In genomic region chrX:5591830-5592229, ce11 we compare ENCODE assay signal across 1 worm cellular context.
A peak's percentile ranks its signal among the peaks of the same experiment; 100 is the strongest.
TF ChIP-seq lines count a peak whose summit lies in the region.

No protein-coding gene starts in this region.

TF ChIP-seq in whole organism, L1 larva, 84 proteins besides CTCF, POLR2A, EP300 and RAD21 (continued from another document):
- TF ChIP-seq lir-3 (tag; optimal IDR thresholded peaks at IDR 0.05; lab: Kevin White, UChicago; ENCODE audit: poor library complexity) (no peak), nhr-12 (tag; optimal IDR thresholded peaks at IDR 0.05; lab: Kevin White, UChicago) (no peak), elt-3 (tag; optimal IDR thresholded peaks at IDR 0.05; lab: Kevin White, UChicago) (no peak), unc-130 (tag; optimal IDR thresholded peaks at IDR 0.05; lab: Kevin White, UChicago) (peak; percentile 71), nhr-19 (GFP tag; conservative IDR thresholded peaks at IDR 0.05; lab: Robert Waterston, UW) (peak; percentile 50), ama-1 (optimal IDR thresholded peaks at IDR 0.05; lab: Kevin White, UChicago) (no peak), irx-1 (tag; optimal IDR thresholded peaks at IDR 0.05; lab: Kevin White, UChicago) (no peak), nhr-11 (tag; optimal IDR thresholded peaks at IDR 0.05; lab: Kevin White, UChicago) (no peak), C16A3.4 (tag; optimal IDR thresholded peaks at IDR 0.05; lab: Kevin White, UChicago) (no peak), sptf-1 (tag; optimal IDR thresholded peaks at IDR 0.05; lab: Kevin White, UChicago) (no peak), fkh-8 (tag; optimal IDR thresholded peaks at IDR 0.05; lab: Kevin White, UChicago) (peak; percentile 29), C34B4.2 (tag; optimal IDR thresholded peaks at IDR 0.05; lab: Kevin White, UChicago) (no peak), zag-1 (tag; optimal IDR thresholded peaks at IDR 0.05; lab: Kevin White, UChicago) (no peak), nhr-84 (tag; optimal IDR thresholded peaks at IDR 0.05; lab: Kevin White, UChicago) (no peak), efl-1 (optimal IDR thresholded peaks at IDR 0.05; lab: Kevin White, UChicago) (peak in 1 of 2 experiments; percentile 32), efl-1 (GFP tag; optimal IDR thresholded peaks at IDR 0.05 in 1 of 2; lab: Kevin White, UChicago) (no peak), egl-13 (tag; optimal IDR thresholded peaks at IDR 0.05; lab: Kevin White, UChicago) (peak; percentile 47), dsc-1 (tag; optimal IDR thresholded peaks at IDR 0.05; lab: Kevin White, UChicago) (peak; percentile 49), aha-1 (tag; optimal IDR thresholded peaks at IDR 0.05; lab: Kevin White, UChicago) (no peak), nhr-71 (tag; optimal IDR thresholded peaks at IDR 0.05; lab: Kevin White, UChicago) (peak; percentile 76), sox-4 (tag; optimal IDR thresholded peaks at IDR 0.05; lab: Kevin White, UChicago) (no peak), rnt-1 (tag; optimal IDR thresholded peaks at IDR 0.05; lab: Kevin White, UChicago) (peak; percentile 64), Y116A8C.19 (tag; optimal IDR thresholded peaks at IDR 0.05; lab: Kevin White, UChicago; ENCODE audit: borderline replicate concordance) (no peak), efl-3 (GFP tag; optimal IDR thresholded peaks at IDR 0.05; lab: Kevin White, UChicago) (no peak), unc-86 (tag; optimal IDR thresholded peaks at IDR 0.05; lab: Kevin White, UChicago) (peak; percentile 61), nhr-85 (tag; lab: Kevin White, UChicago) (peak; percentile 47), ceh-63 (GFP tag; optimal IDR thresholded peaks at IDR 0.05; lab: Kevin White, UChicago) (no peak), nhr-20 (tag; optimal IDR thresholded peaks at IDR 0.05; lab: Kevin White, UChicago) (peak; percentile 56), unc-30 (tag; optimal IDR thresholded peaks at IDR 0.05; lab: Kevin White, UChicago) (no peak), unc-62 (GFP tag; optimal IDR thresholded peaks at IDR 0.05; lab: Kevin White, UChicago) (no peak), F16B12.6 (tag; optimal IDR thresholded peaks at IDR 0.05; lab: Kevin White, UChicago) (no peak), xbp-1 (tag; optimal IDR thresholded peaks at IDR 0.05; lab: Kevin White, UChicago) (peak; percentile 46), elt-2 (tag; optimal IDR thresholded peaks at IDR 0.05; lab: Kevin White, UChicago) (no peak), snu-23 (GFP tag; optimal IDR thresholded peaks at IDR 0.05; lab: Kevin White, UChicago) (peak; percentile 64), hpl-2 (GFP tag; optimal IDR thresholded peaks at IDR 0.05; lab: Kevin White, UChicago) (no peak), hlh-4 (tag; optimal IDR thresholded peaks at IDR 0.05; lab: Kevin White, UChicago) (no peak), tbx-2 (tag; optimal IDR thresholded peaks at IDR 0.05; lab: Kevin White, UChicago) (peak; percentile 54), lin-35 (GFP tag; optimal IDR thresholded peaks at IDR 0.05; lab: Kevin White, UChicago) (no peak), jun-1 (tag; optimal IDR thresholded peaks at IDR 0.05; lab: Kevin White, UChicago) (no peak), isw-1 (GFP tag; IDR thresholded peaks at IDR 0.05; lab: Robert Waterston, UW) (no peak), mdl-1 (tag; optimal IDR thresholded peaks at IDR 0.05; lab: Kevin White, UChicago) (peak in 1 of 2 experiments; percentile 36), pqm-1 (tag; optimal IDR thresholded peaks at IDR 0.05; lab: Kevin White, UChicago) (no peak), nhr-47 (tag; optimal IDR thresholded peaks at IDR 0.05; lab: Kevin White, UChicago) (peak; percentile 53), vab-15 (tag; optimal IDR thresholded peaks at IDR 0.05; lab: Kevin White, UChicago) (no peak), mef-2 (tag; optimal IDR thresholded peaks at IDR 0.05; lab: Kevin White, UChicago) (no peak), lin-15B (tag; optimal IDR thresholded peaks at IDR 0.05; lab: Kevin White, UChicago) (no peak), sup-37 (GFP tag; optimal IDR thresholded peaks at IDR 0.05; lab: Kevin White, UChicago) (no peak), mep-1 (tag; optimal IDR thresholded peaks at IDR 0.05; lab: Kevin White, UChicago) (peak; percentile 29), dpl-1 (GFP tag; optimal IDR thresholded peaks at IDR 0.05; lab: Kevin White, UChicago) (no peak), alr-1 (tag; optimal IDR thresholded peaks at IDR 0.05; lab: Kevin White, UChicago; ENCODE audit: borderline replicate concordance) (no peak), nhr-237 (tag; optimal IDR thresholded peaks at IDR 0.05; lab: Kevin White, UChicago) (no peak), blmp-1 (tag; optimal IDR thresholded peaks at IDR 0.05; lab: Kevin White, UChicago) (peak; percentile 89), lin-39 (tag; optimal IDR thresholded peaks at IDR 0.05; lab: Kevin White, UChicago) (no peak), ceh-82 (tag; optimal IDR thresholded peaks at IDR 0.05; lab: Kevin White, UChicago) (peak in 1 of 3 experiments; percentile 29), nhr-76 (tag; optimal IDR thresholded peaks at IDR 0.05; lab: Kevin White, UChicago) (no peak), egl-27 (tag; optimal IDR thresholded peaks at IDR 0.05; lab: Kevin White, UChicago) (no peak), ztf-11 (tag; optimal IDR thresholded peaks at IDR 0.05; lab: Kevin White, UChicago) (no peak), snpc-4 (tag; optimal IDR thresholded peaks at IDR 0.05; lab: Kevin White, UChicago) (no peak), unc-98 (GFP tag; IDR thresholded peaks at IDR 0.05; lab: Robert Waterston, UW) (no peak), aly-2 (tag; optimal IDR thresholded peaks at IDR 0.05; lab: Kevin White, UChicago) (no peak), C04F5.9 (tag; optimal IDR thresholded peaks at IDR 0.05; lab: Kevin White, UChicago) (no peak), swsn-7 (tag; optimal IDR thresholded peaks at IDR 0.05; lab: Kevin White, UChicago) (peak; percentile 48), zip-4 (GFP tag; optimal IDR thresholded peaks at IDR 0.05; lab: Kevin White, UChicago) (no peak), nhr-90 (tag; optimal IDR thresholded peaks at IDR 0.05; lab: Kevin White, UChicago; ENCODE audit: poor library complexity) (no peak), ztf-4 (tag; optimal IDR thresholded peaks at IDR 0.05; lab: Kevin White, UChicago) (no peak), ets-5 (GFP tag; IDR thresholded peaks at IDR 0.05; lab: Robert Waterston, UW) (no peak), ces-1 (GFP tag; optimal IDR thresholded peaks at IDR 0.05; lab: Kevin White, UChicago) (no peak)
TF ChIP-seq in whole organism, L1 larva: peak in this region for 24.
